Fruit fly (Drosophila melanogaster) whole organism, adult: ENCODE results near the gene CG46281.

ENCODE experiments used
- CG11617 ChIP-seq: fragments of 200-800 bp; sonication (Bioruptor generic); optimal IDR thresholded peaks from 2 replicates; lab custom pipeline; 2017; ENCODE audit warnings: mild to moderate bottlenecking, missing biosample characterization, missing genetic modification reagents, missing genetic modification characterization
- CG12768 ChIP-seq: fragments of 200-800 bp; sonication (Bioruptor generic); optimal IDR thresholded peaks from 2 replicates; lab custom pipeline; 2017; ENCODE audit warnings: missing biosample characterization, missing genetic modification characterization, mild to moderate bottlenecking, moderate library complexity, missing genetic modification reagents
- CG14711 ChIP-seq: fragments of 200-800 bp; sonication (Bioruptor generic); optimal IDR thresholded peaks from 2 replicates; lab custom pipeline; 2018; ENCODE audit warnings: missing biosample characterization, mild to moderate bottlenecking, missing genetic modification characterization, moderate library complexity
- CG1620 ChIP-seq: fragments of 200-800 bp; sonication (Bioruptor generic); optimal IDR thresholded peaks from 2 replicates; lab custom pipeline; 2016; ENCODE audit warnings: missing biosample characterization, missing genetic modification characterization
- CG33017 ChIP-seq: fragments of 200-800 bp; sonication (Bioruptor generic); optimal IDR thresholded peaks from 2 replicates; lab custom pipeline; 2018; ENCODE audit warnings: missing biosample characterization, mild to moderate bottlenecking, missing genetic modification characterization, moderate library complexity
- CG5204 ChIP-seq: fragments of 200-800 bp; sonication (Bioruptor generic); optimal IDR thresholded peaks from 2 replicates; lab custom pipeline; 2016; ENCODE audit warnings: missing biosample characterization, missing genetic modification characterization
- CG7045 ChIP-seq: fragments of 200-800 bp; sonication (Bioruptor generic); optimal IDR thresholded peaks from 2 replicates; lab custom pipeline; 2017; ENCODE audit warnings: missing biosample characterization, mild to moderate bottlenecking, missing genetic modification characterization
- CG7101 ChIP-seq: fragments of 200-800 bp; sonication (Bioruptor generic); optimal IDR thresholded peaks from 2 replicates; lab custom pipeline; 2018; ENCODE audit warnings: missing biosample characterization, mild to moderate bottlenecking, missing genetic modification characterization, moderate library complexity
- Clk ChIP-seq: fragments of 200-800 bp; sonication (Bioruptor generic); optimal IDR thresholded peaks from 2 replicates; lab custom pipeline; 2017; ENCODE audit warnings: missing biosample characterization, missing genetic modification characterization
- Crg-1 ChIP-seq: fragments of 200-800 bp; sonication (Bioruptor generic); optimal IDR thresholded peaks from 2 replicates; lab custom pipeline; 2016; ENCODE audit warnings: missing biosample characterization, missing genetic modification characterization
- Hr96 ChIP-seq: fragments of 200-800 bp; sonication (Bioruptor generic); optimal IDR thresholded peaks from 2 replicates; lab custom pipeline; 2016; ENCODE audit warnings: missing biosample characterization, missing genetic modification characterization
- Mnt ChIP-seq: fragments of 200-800 bp; sonication (Bioruptor generic); optimal IDR thresholded peaks from 2 replicates; lab custom pipeline; 2016; ENCODE audit warnings: missing biosample characterization, mild to moderate bottlenecking, missing genetic modification characterization
- bab1 ChIP-seq: fragments of 200-800 bp; sonication (Bioruptor generic); optimal IDR thresholded peaks from 3 replicates; lab custom pipeline; 2019; ENCODE audit warnings: missing biosample characterization, mild to moderate bottlenecking, missing genetic modification characterization, moderate library complexity
- cic ChIP-seq: fragments of 200-800 bp; sonication (Bioruptor generic); optimal IDR thresholded peaks from 2 replicates; lab custom pipeline; 2017; ENCODE audit warnings: missing biosample characterization, mild to moderate bottlenecking, missing genetic modification characterization, moderate library complexity
- cnc ChIP-seq, 2 experiments: fragments of >200 bp; optimal IDR thresholded peaks; 2 replicates each; lab custom pipeline; 2017
- kay ChIP-seq: fragments of 200-800 bp; sonication (Bioruptor generic); peaks from one replicate; lab custom pipeline; 2016; ENCODE audit warnings: missing biosample characterization, missing genetic modification characterization, borderline replicate concordance
- ovo ChIP-seq: fragments of 200-800 bp; sonication (Bioruptor generic); optimal IDR thresholded peaks from 2 replicates; lab custom pipeline; 2016; ENCODE audit warnings: missing biosample characterization, missing genetic modification characterization
- pad ChIP-seq: fragments of 200-800 bp; sonication (Bioruptor generic); optimal IDR thresholded peaks from 3 replicates; lab custom pipeline; 2017; ENCODE audit warnings: missing biosample characterization, missing genetic modification characterization, mild to moderate bottlenecking, moderate library complexity, missing genetic modification reagents
- tj ChIP-seq: fragments of 200-800 bp; sonication (Bioruptor generic); optimal IDR thresholded peaks from 3 replicates; lab custom pipeline; 2017; ENCODE audit warnings: missing biosample characterization, mild to moderate bottlenecking, missing genetic modification characterization, moderate library complexity
- toe ChIP-seq: fragments of 200-800 bp; sonication (Bioruptor generic); optimal IDR thresholded peaks from 2 replicates; lab custom pipeline; 2016; ENCODE audit warnings: missing biosample characterization, missing genetic modification characterization

Gene CG46281

DNA sequence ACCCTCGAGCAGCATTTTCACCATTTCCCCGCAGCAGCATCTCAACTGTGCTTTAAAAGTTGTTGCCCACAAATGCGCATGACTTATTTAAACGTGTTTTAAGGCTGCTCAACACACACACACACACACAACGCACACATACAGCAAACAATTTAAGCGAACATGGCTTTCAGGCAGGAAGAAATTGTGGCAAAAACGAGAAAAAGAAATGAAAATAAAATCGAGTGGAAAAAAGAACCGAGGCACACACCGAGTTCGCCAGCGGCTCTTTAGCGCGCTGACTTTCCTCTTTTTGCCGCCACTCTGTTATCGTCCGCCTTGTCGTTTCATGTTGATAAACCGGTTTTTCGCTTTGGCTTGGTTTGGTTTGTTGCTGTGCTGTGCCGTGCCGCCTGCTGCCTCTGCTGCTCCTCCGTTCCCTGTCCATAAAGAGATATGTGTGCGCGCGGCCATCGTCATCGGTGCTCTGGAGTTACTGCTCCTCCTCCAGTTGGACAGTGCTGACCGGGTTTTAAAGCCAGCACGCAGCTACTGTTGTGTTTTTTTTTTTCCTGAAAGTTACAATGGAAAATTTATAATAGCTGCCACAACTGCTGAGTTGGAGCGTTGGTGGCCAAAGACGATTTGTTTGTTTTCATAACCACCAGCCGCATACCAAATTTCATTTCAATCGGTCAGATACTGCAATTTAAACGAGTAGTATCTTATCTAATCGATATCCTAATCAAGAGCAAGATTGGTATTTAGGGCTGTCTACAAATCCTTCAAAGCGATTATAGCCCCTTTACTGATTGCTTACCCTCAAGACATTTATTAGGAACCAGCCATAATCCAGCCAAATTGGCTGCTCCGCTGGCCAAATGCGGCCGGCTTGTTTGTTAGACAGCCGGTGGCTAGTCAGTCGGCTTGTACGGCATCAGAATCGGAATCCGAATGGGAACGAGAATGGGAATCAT lies 14.0 kb downstream of the CG46281 start:
- TF ChIP-seq Clk (GFP tag; lab: Kevin White, UChicago) (no peak), cic (GFP tag; lab: Kevin White, UChicago) (no peak), Hr96 (no peak), ovo (GFP tag; lab: Kevin White, UChicago) (peak; percentile 15), CG12768 (GFP tag; lab: Kevin White, UChicago) (peak; percentile 21), tj (GFP tag; lab: Kevin White, UChicago) (no peak), kay (GFP tag; lab: Kevin White, UChicago) (peak; percentile 67), CG33017 (tag; lab: Kevin White, UChicago) (no peak), bab1 (GFP tag; lab: Kevin White, UChicago) (no peak)

DNA sequence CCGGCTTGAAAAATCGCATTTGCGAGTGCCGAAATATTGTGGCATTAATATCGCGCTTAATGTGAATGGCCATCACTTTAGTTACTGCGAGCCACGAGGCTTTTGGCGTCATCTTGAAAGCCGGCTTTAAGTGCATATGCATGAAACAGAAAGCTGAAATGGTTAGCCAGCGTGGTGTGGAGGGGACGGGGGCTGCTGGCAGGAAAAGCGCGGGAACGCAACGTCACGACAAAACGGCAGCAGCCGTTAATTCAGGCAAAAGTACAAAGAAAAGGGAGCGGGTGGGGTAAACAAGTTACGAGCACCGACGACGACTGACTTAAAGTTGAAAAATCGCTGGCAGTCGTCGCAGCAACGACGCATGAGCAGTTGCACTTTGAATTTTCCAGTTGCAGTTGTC lies 14.7 kb downstream of the CG46281 start:
- no peak for TF ChIP-seq CG14711 (tag; lab: Kevin White, UChicago)
- no peak for TF ChIP-seq ovo (GFP tag; lab: Kevin White, UChicago)
- no peak for TF ChIP-seq pad (GFP tag; lab: Kevin White, UChicago)
- no peak for TF ChIP-seq CG12768 (GFP tag; lab: Kevin White, UChicago)
- TF ChIP-seq CG1620 (GFP tag; lab: Kevin White, UChicago) = no peak
- TF ChIP-seq Hr96 = no peak
- TF ChIP-seq Clk (GFP tag; lab: Kevin White, UChicago) = no peak
- TF ChIP-seq cnc (optimal IDR thresholded peaks at IDR 0.05; lab: Kevin White, UChicago) = no peak
- TF ChIP-seq Mnt (GFP tag; lab: Kevin White, UChicago) = no peak

DNA sequence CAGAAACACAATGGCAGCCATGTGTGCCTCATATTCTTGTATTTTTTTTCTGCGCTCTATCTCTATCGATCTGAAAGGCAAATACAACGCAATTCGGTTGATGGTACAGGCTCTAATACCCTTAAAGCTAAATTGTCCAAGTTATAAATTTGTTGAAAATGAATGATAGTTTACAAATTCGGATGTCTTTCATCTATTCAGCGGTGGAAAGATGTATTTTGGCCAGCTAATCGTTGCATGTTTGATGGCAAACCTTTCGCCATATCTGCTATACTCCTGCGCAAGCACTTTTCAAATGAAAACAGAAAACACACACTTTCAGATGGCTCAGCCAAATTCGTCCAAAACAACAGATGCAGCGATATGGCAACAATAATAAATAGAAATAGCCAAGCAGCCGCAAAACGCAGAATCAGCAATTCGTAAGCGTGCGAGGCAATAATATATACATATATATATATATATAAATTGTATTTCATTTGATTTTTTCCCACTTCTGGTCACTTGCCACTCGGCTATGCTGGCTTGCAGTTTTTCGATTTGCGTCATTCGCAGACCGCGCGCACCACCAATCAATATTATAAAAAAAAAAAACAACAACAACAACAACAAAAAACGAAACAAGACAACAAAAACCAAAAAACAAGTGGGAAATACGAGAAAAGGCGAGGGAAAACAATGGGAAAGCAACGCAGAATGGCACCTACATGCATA lies 15.8 kb downstream of the CG46281 start:
- TF ChIP-seq tj (GFP tag; lab: Kevin White, UChicago) = peak; percentile 96
- peak; percentile 89 for TF ChIP-seq kay (GFP tag; lab: Kevin White, UChicago)
- TF ChIP-seq CG14711 (tag; lab: Kevin White, UChicago) = peak; percentile 23
- no peak for TF ChIP-seq CG5204 (GFP tag; lab: Kevin White, UChicago)
- no peak for TF ChIP-seq CG33017 (tag; lab: Kevin White, UChicago)
- no peak for TF ChIP-seq toe (GFP tag; lab: Kevin White, UChicago)

DNA sequence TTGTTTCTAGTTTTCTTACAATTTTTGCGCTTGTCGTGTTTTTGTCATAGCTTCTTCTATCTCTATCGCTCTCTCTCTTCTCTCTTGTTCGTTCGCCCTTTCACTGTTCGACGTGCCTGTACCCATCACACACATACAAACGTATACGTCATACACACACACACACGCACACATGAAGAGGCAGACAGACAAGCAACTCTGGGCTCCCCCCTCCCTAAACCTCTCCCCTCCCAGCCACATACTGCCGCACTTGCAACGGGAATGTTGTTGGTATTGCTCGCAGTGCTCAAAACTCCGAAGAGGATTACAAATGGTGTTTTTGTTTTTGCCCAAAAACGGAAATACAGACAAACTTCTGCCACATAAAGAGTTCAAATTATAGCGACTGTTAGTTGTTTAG lies 17.1 kb downstream of the CG46281 start:
- TF ChIP-seq ovo (GFP tag; lab: Kevin White, UChicago) = no peak
- TF ChIP-seq CG7045 (GFP tag; lab: Kevin White, UChicago) = no peak
- peak; percentile 43 for TF ChIP-seq pad (GFP tag; lab: Kevin White, UChicago)
- no peak for TF ChIP-seq CG12768 (GFP tag; lab: Kevin White, UChicago)
- TF ChIP-seq kay (GFP tag; lab: Kevin White, UChicago) = no peak
- no peak for TF ChIP-seq Mnt (GFP tag; lab: Kevin White, UChicago)
- TF ChIP-seq CG11617 = no peak
- no peak for TF ChIP-seq Crg-1 (GFP tag; lab: Kevin White, UChicago)

DNA sequence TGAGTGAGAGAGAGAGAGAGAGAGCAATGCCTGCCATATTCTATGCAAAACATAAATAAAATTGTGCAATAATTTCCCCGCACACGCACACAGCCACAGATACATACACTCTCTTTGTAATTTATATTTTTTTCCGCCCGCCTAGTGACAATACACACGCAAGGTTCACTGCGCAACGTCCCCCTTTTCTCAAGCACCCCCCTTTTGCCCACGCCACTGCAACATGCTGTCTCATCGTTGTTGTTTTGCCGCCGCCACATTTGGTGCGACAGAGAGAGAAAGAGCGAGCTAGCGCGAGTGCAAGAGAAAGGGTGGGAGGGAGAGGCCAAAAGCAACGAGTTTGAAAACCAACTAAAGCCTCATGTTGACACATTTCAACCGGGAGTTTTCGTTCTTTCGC lies 17.8 kb downstream of the CG46281 start:
- peak; percentile 34 for TF ChIP-seq CG7045 (GFP tag; lab: Kevin White, UChicago)
- peak; percentile 72 for TF ChIP-seq Hr96
- TF ChIP-seq cnc (optimal IDR thresholded peaks at IDR 0.05; lab: Kevin White, UChicago) = peak; percentile 91 to 95
- TF ChIP-seq CG7101 (tag; lab: Kevin White, UChicago) = peak; percentile 62
- peak; percentile 83 for TF ChIP-seq cic (GFP tag; lab: Kevin White, UChicago)
- peak; percentile 63 for TF ChIP-seq Crg-1 (GFP tag; lab: Kevin White, UChicago)
- peak; percentile 30 for TF ChIP-seq Clk (GFP tag; lab: Kevin White, UChicago)
- peak; percentile 87 for TF ChIP-seq pad (GFP tag; lab: Kevin White, UChicago)
- peak; percentile 71 for TF ChIP-seq CG1620 (GFP tag; lab: Kevin White, UChicago)
- TF ChIP-seq CG11617 = peak; percentile 65
- TF ChIP-seq kay (GFP tag; lab: Kevin White, UChicago) = no peak
- peak; percentile 6 for TF ChIP-seq bab1 (GFP tag; lab: Kevin White, UChicago)
- peak; percentile 42 for TF ChIP-seq CG33017 (tag; lab: Kevin White, UChicago)
- peak; percentile 80 for TF ChIP-seq tj (GFP tag; lab: Kevin White, UChicago)
- no peak for TF ChIP-seq CG5204 (GFP tag; lab: Kevin White, UChicago)
- peak; percentile 84 for TF ChIP-seq Mnt (GFP tag; lab: Kevin White, UChicago)
- TF ChIP-seq CG14711 (tag; lab: Kevin White, UChicago) = peak; percentile 63
- TF ChIP-seq toe (GFP tag; lab: Kevin White, UChicago) = peak; percentile 37
- TF ChIP-seq ovo (GFP tag; lab: Kevin White, UChicago) = peak; percentile 48
- TF ChIP-seq CG12768 (GFP tag; lab: Kevin White, UChicago) = peak; percentile 80

DNA sequence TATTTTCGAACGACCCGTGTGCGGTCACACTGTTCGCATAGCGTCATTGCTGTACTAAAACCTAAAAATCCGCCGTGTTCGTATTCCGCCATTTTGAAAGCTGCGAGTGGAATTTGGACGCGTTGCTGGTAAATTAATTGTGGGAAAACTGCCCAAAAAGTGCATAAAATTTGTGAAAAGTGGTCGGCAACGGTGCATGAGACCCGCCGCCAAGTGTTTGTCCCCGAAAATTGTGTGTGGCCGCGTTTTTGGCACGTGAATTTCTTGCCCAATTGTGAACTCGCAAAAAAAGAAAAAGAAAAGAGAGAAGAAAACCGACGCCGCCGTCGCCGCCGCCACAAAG lies 18.5 kb downstream of the CG46281 start, which contains the start of gene CtBP:
Gene CtBP (plus strand): TSS at position 29 of the 343 bp plus-strand sequence.
- no peak for TF ChIP-seq CG12768 (GFP tag; lab: Kevin White, UChicago)
- no peak for TF ChIP-seq cnc (optimal IDR thresholded peaks at IDR 0.05; lab: Kevin White, UChicago)
- TF ChIP-seq CG7045 (GFP tag; lab: Kevin White, UChicago) = no peak
- TF ChIP-seq Crg-1 (GFP tag; lab: Kevin White, UChicago) = no peak
- TF ChIP-seq bab1 (GFP tag; lab: Kevin White, UChicago) = no peak
- no peak for TF ChIP-seq Mnt (GFP tag; lab: Kevin White, UChicago)
- TF ChIP-seq pad (GFP tag; lab: Kevin White, UChicago) = no peak
- no peak for TF ChIP-seq CG11617
- TF ChIP-seq Clk (GFP tag; lab: Kevin White, UChicago) = no peak
- TF ChIP-seq cic (GFP tag; lab: Kevin White, UChicago) = no peak
- no peak for TF ChIP-seq CG5204 (GFP tag; lab: Kevin White, UChicago)
- no peak for TF ChIP-seq tj (GFP tag; lab: Kevin White, UChicago)
- no peak for TF ChIP-seq CG33017 (tag; lab: Kevin White, UChicago)
- no peak for TF ChIP-seq Hr96
- no peak for TF ChIP-seq CG7101 (tag; lab: Kevin White, UChicago)
- no peak for TF ChIP-seq ovo (GFP tag; lab: Kevin White, UChicago)
- TF ChIP-seq toe (GFP tag; lab: Kevin White, UChicago) = no peak
- no peak for TF ChIP-seq CG1620 (GFP tag; lab: Kevin White, UChicago)
- TF ChIP-seq CG14711 (tag; lab: Kevin White, UChicago) = no peak
